Worm (Caenorhabditis elegans): ENCODE results near the gene ZK287.7.

DNA sequence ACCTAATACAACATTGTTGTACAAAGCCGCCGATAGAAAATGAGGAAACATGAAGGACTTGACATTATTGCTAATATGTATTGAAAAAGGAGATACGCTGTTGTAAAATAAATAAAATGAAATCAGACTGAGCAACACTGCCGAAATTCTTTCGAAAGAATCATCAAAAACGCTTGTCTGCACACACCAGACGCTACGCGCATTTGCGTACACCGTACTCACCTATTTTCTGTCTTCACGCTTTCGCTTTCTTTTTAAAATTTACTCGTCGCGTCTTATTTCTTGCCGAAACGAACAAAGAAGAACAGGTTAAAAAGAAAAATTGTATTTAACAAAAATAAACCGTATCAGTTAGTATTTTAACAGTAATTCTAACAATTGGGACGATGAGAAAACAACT is 2.1 kb upstream of the ZK287.7 start:
- TF ChIP-seq pha-4 (GFP tag; IDR thresholded peaks at IDR 0.05), result no peak
- no peak for TF ChIP-seq pha-4 (tag; optimal IDR thresholded peaks at IDR 0.05)
- TF ChIP-seq ceh-20 (GFP tag; IDR thresholded peaks at IDR 0.05), result no peak
- TF ChIP-seq snpc-4 (tag; optimal IDR thresholded peaks at IDR 0.05), result no peak
- TF ChIP-seq Y5F2A.4 (GFP tag; optimal IDR thresholded peaks at IDR 0.05), result no peak
